Worm (Caenorhabditis elegans): ENCODE data around the gene K12H4.2.

K12H4.2 gene

DNA sequence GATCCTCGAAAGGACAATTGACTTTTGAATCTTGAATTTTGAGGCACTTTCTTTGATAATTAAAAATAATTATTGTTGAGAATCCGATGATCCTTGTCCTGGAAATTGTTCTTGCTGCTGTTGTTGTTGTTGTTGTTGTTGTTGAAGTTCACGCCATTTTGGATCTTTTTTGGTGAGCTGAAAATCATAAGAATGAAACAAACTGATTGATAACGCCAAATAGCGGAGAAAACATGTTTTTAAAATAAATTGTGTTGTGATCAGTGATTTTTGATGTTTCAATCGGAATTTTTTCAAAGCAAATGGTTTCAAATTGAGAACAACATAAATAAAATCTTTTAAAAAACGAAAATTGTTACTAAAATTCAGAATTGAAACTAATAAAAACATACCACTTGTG, 30.5 kb upstream of the K12H4.2 start:
- TF ChIP-seq egl-44 (GFP tag; IDR thresholded peaks at IDR 0.05) (no peak), ceh-58 (GFP tag; IDR thresholded peaks at IDR 0.05) (no peak)

DNA sequence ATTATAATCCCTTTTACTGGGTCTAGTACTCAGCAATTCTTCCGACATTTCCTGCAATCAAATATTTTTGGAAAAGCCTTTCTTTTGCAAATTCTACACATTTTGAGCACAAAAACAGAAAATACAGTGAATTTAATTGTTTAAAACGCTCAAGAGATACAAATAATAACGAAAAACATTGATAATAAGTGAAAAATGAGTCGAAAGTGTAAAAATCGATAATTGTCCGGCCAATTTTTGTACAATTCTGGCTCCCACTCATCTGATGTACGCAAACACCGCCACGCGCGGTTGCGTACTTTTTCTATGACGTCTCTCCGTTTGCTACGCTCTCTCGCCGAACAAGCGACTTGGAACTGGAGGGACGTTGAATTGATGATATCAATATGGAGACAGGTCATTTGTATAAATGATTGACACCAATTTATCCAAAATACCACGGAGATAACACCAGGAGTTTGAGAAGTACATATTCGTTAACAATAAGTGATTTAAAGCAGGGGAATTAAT, 26.6 kb upstream of the K12H4.2 start, which contains the start of gene lin-36:
TSS of gene lin-36 (minus strand) at position 51 of the 510 bp plus-strand sequence.
- TF ChIP-seq athp-1 (tag; optimal IDR thresholded peaks at IDR 0.05) (no peak), F57C9.4 (tag; optimal IDR thresholded peaks at IDR 0.05) (no peak), hrde-1 (tag; optimal IDR thresholded peaks at IDR 0.05; ENCODE audit: borderline replicate concordance) (no peak), ets-4 (GFP tag; optimal IDR thresholded peaks at IDR 0.05) (no peak), dpff-1 (tag; optimal IDR thresholded peaks at IDR 0.05) (no peak), rec-8 (tag; optimal IDR thresholded peaks at IDR 0.05) (no peak), zim-3 (tag; optimal IDR thresholded peaks at IDR 0.05) (no peak), zfh-2 (GFP tag; conservative IDR thresholded peaks at IDR 0.05) (no peak), hmg-20 (GFP tag; IDR thresholded peaks at IDR 0.05) (no peak), bed-2 (GFP tag; IDR thresholded peaks at IDR 0.05) (no peak), snpc-4 (GFP tag; optimal IDR thresholded peaks at IDR 0.05) (peak; percentile 23), snpc-4 (tag; optimal IDR thresholded peaks at IDR 0.05) (peak in 2 of 4 experiments; percentile 23 to 63), egl-18 (GFP tag; IDR thresholded peaks at IDR 0.05) (no peak), Y53G8AR.9 (GFP tag; conservative IDR thresholded peaks at IDR 0.05) (no peak), xnd-1 (tag; optimal IDR thresholded peaks at IDR 0.05) (no peak), die-1 (tag; optimal IDR thresholded peaks at IDR 0.05) (no peak), unc-62 (GFP tag; optimal IDR thresholded peaks at IDR 0.05) (no peak), ztf-22 (GFP tag; optimal IDR thresholded peaks at IDR 0.05) (no peak), nfyb-1 (GFP tag; IDR thresholded peaks at IDR 0.05) (no peak), Y56A3A.18 (GFP tag; IDR thresholded peaks at IDR 0.05) (no peak), ama-1 (optimal IDR thresholded peaks at IDR 0.05) (no peak), ama-1 (GFP tag; optimal IDR thresholded peaks at IDR 0.05) (no peak), snpc-1.3 (tag; optimal IDR thresholded peaks at IDR 0.05; ENCODE audit: insufficient read depth) (no peak), C17E4.6 (GFP tag; IDR thresholded peaks at IDR 0.05) (0 out of 2 replicates have a peak, but pooled peaks have one; percentile 8), nhr-27 (tag; optimal IDR thresholded peaks at IDR 0.05) (no peak), ceh-58 (GFP tag; IDR thresholded peaks at IDR 0.05) (no peak), hlh-26 (GFP tag; conservative IDR thresholded peaks at IDR 0.05) (no peak), lir-1 (GFP tag; conservative IDR thresholded peaks at IDR 0.05) (no peak), let-526 (GFP tag; IDR thresholded peaks at IDR 0.05) (no peak), F22D6.2 (tag; optimal IDR thresholded peaks at IDR 0.05) (no peak), mel-28 (tag; optimal IDR thresholded peaks at IDR 0.05; ENCODE audit: borderline replicate concordance) (no peak), B0261.1 (tag; optimal IDR thresholded peaks at IDR 0.05) (no peak), ztf-6 (GFP tag; IDR thresholded peaks at IDR 0.05) (no peak), D2030.7 (GFP tag; IDR thresholded peaks at IDR 0.05) (no peak), nfya-1 (tag; optimal IDR thresholded peaks at IDR 0.05; ENCODE audit: borderline replicate concordance, insufficient read depth) (no peak), Y95B8A.8 (GFP tag; IDR thresholded peaks at IDR 0.05) (no peak), attf-6 (GFP tag; IDR thresholded peaks at IDR 0.05) (no peak), atf-7 (tag; optimal IDR thresholded peaks at IDR 0.05) (no peak), lin-54 (GFP tag; optimal IDR thresholded peaks at IDR 0.05) (peak; percentile 74), egrh-3 (GFP tag; IDR thresholded peaks at IDR 0.05) (no peak), bed-1 (GFP tag; IDR thresholded peaks at IDR 0.05) (no peak), ZK185.1 (tag; optimal IDR thresholded peaks at IDR 0.05; ENCODE audit: poor library complexity, severe bottlenecking) (peak; percentile 24), snpc-3.4 (tag; optimal IDR thresholded peaks at IDR 0.05) (no peak), sea-2 (GFP tag; IDR thresholded peaks at IDR 0.05) (no peak), B0019.2 (GFP tag; conservative IDR thresholded peaks at IDR 0.05) (no peak), lin-40 (tag; optimal IDR thresholded peaks at IDR 0.05) (no peak)
